Worm (Caenorhabditis elegans): ENCODE measurements around the gene gpa-13.

ce11 chrV:12749558-12749957, 5.2 kb downstream of the gpa-13 start:
- no peak for TF ChIP-seq nhr-80 (tag; optimal IDR thresholded peaks at IDR 0.05)
- TF ChIP-seq zim-3 (tag; optimal IDR thresholded peaks at IDR 0.05) = no peak
- TF ChIP-seq atf-7 (tag; optimal IDR thresholded peaks at IDR 0.05) = no peak
- TF ChIP-seq snpc-4 (GFP tag; optimal IDR thresholded peaks at IDR 0.05) = no peak
- no peak for TF ChIP-seq snpc-4 (tag; optimal IDR thresholded peaks at IDR 0.05)
- no peak for TF ChIP-seq T26A5.8 (tag; optimal IDR thresholded peaks at IDR 0.05)
- TF ChIP-seq nhr-27 (tag; optimal IDR thresholded peaks at IDR 0.05) = no peak
